Worm (Caenorhabditis elegans) whole organism, mixed stage, embryonic: ENCODE data around the gene C50F4.1.

ENCODE experiments used
- M03D4.4 ChIP-seq: sonication (generic microtip); optimal IDR thresholded peaks from 2 replicates; lab custom pipeline; 2017; ENCODE audit warnings: mild to moderate bottlenecking, missing genetic modification characterization, missing compliant biosample characterization
- bed-3 ChIP-seq: fragments of 200-800 bp; sonication (Bioruptor generic); optimal IDR thresholded peaks from 3 replicates; lab custom pipeline; 2018; ENCODE audit warnings: mild to moderate bottlenecking, missing genetic modification characterization, moderate library complexity, missing compliant biosample characterization
- blmp-1 ChIP-seq: fragments of 150-350 bp; optimal IDR thresholded peaks from 2 replicates; lab custom pipeline; 2014; ENCODE audit warnings: missing biosample characterization, missing genetic modification characterization
- ceh-39 ChIP-seq: fragments of 150-350 bp; optimal IDR thresholded peaks from 2 replicates; lab custom pipeline; 2014; ENCODE audit warnings: missing biosample characterization, missing genetic modification characterization
- ceh-43 ChIP-seq: fragments of 200-800 bp; sonication (Bioruptor generic); optimal IDR thresholded peaks from 2 replicates; lab custom pipeline; 2018; ENCODE audit warnings: mild to moderate bottlenecking, missing genetic modification characterization, moderate library complexity, missing compliant biosample characterization
- ceh-83 ChIP-seq: fragments of 200-800 bp; sonication (Bioruptor generic); optimal IDR thresholded peaks from 2 replicates; lab custom pipeline; 2018; ENCODE audit warnings: mild to moderate bottlenecking, missing genetic modification characterization, missing compliant biosample characterization
- ces-1 ChIP-seq: fragments of 150-350 bp; optimal IDR thresholded peaks from 2 replicates; lab custom pipeline; 2014; ENCODE audit warnings: missing biosample characterization, missing genetic modification reagents, missing genetic modification characterization
- cnd-1 ChIP-seq: fragments of 200-800 bp; sonication (Bioruptor generic); optimal IDR thresholded peaks from 2 replicates; lab custom pipeline; 2018; ENCODE audit warnings: mild to moderate bottlenecking, missing genetic modification characterization, missing compliant biosample characterization
- drap-1 ChIP-seq: fragments of 200-800 bp; sonication (Bioruptor generic); optimal IDR thresholded peaks from 3 replicates; lab custom pipeline; 2018; ENCODE audit warnings: mild to moderate bottlenecking, missing genetic modification characterization, missing compliant biosample characterization
- elt-1 ChIP-seq: sonication (generic microtip); optimal IDR thresholded peaks from 2 replicates; lab custom pipeline; 2017; ENCODE audit warnings: missing genetic modification characterization, mild to moderate bottlenecking, missing compliant biosample characterization, antibody characterized with exemption, moderate library complexity, borderline replicate concordance; ENCODE audit not compliant: insufficient read depth
- elt-3 ChIP-seq: fragments of 150-350 bp; optimal IDR thresholded peaks from 2 replicates; lab custom pipeline; 2014; ENCODE audit warnings: missing biosample characterization, missing genetic modification characterization
- flh-1 ChIP-seq: fragments of 200-800 bp; sonication (Bioruptor generic); optimal IDR thresholded peaks from 2 replicates; lab custom pipeline; 2018; ENCODE audit warnings: mild to moderate bottlenecking, missing genetic modification characterization, moderate library complexity, missing compliant biosample characterization
- ham-2 ChIP-seq: fragments of 200-800 bp; sonication (Bioruptor generic); optimal IDR thresholded peaks from 2 replicates; lab custom pipeline; 2018; ENCODE audit warnings: mild to moderate bottlenecking, missing genetic modification characterization, missing compliant biosample characterization
- hlh-1 ChIP-seq: fragments of 150-350 bp; optimal IDR thresholded peaks from 2 replicates; lab custom pipeline; 2014; ENCODE audit warnings: missing biosample characterization, missing genetic modification reagents, missing genetic modification characterization
- lin-13 ChIP-seq: fragments of 150-350 bp; optimal IDR thresholded peaks from 2 replicates; lab custom pipeline; 2014; ENCODE audit warnings: missing biosample characterization, missing genetic modification characterization
- lin-32 ChIP-seq: fragments of 200-800 bp; sonication (Bioruptor generic); optimal IDR thresholded peaks from 2 replicates; lab custom pipeline; 2018; ENCODE audit warnings: mild to moderate bottlenecking, missing genetic modification characterization, missing compliant biosample characterization
- lsy-2 ChIP-seq: fragments of 150-350 bp; optimal IDR thresholded peaks from 2 replicates; lab custom pipeline; 2014; ENCODE audit warnings: missing biosample characterization, missing genetic modification characterization
- mab-5 ChIP-seq: fragments of 150-350 bp; optimal IDR thresholded peaks from 2 replicates; lab custom pipeline; 2014; ENCODE audit warnings: missing biosample characterization, missing genetic modification characterization
- mep-1 ChIP-seq: fragments of 150-350 bp; optimal IDR thresholded peaks from 2 replicates; lab custom pipeline; 2017; ENCODE audit warnings: missing biosample characterization, missing genetic modification reagents, missing genetic modification characterization, inconsistent platforms
- mls-2 ChIP-seq: sonication (generic microtip); optimal IDR thresholded peaks from 2 replicates; lab custom pipeline; 2016; ENCODE audit warnings: mild to moderate bottlenecking, missing genetic modification characterization, moderate library complexity, missing compliant biosample characterization
- nhr-12 ChIP-seq: fragments of 150-350 bp; optimal IDR thresholded peaks from 2 replicates; lab custom pipeline; 2014; ENCODE audit warnings: missing biosample characterization, missing genetic modification characterization
- nhr-2 ChIP-seq: fragments of 150-350 bp; optimal IDR thresholded peaks from 2 replicates; lab custom pipeline; 2014; ENCODE audit warnings: missing biosample characterization, missing genetic modification characterization
- nhr-237 ChIP-seq: fragments of 150-350 bp; optimal IDR thresholded peaks from 2 replicates; lab custom pipeline; 2014; ENCODE audit warnings: missing biosample characterization, missing genetic modification characterization
- nhr-28 ChIP-seq: fragments of 150-350 bp; optimal IDR thresholded peaks from 2 replicates; lab custom pipeline; 2014; ENCODE audit warnings: missing biosample characterization, missing genetic modification characterization
- nhr-76 ChIP-seq: sonication (generic microtip); optimal IDR thresholded peaks from 2 replicates; lab custom pipeline; 2017; ENCODE audit warnings: missing biosample characterization, missing genetic modification characterization
- pha-4 ChIP-seq: fragments of 150-350 bp; optimal IDR thresholded peaks from 2 replicates; lab custom pipeline; 2018; ENCODE audit warnings: missing biosample characterization, missing genetic modification reagents, missing genetic modification characterization
- sem-2 ChIP-seq: fragments of 200-800 bp; sonication (Bioruptor generic); optimal IDR thresholded peaks from 2 replicates; lab custom pipeline; 2018; ENCODE audit warnings: mild to moderate bottlenecking, missing genetic modification characterization, missing compliant biosample characterization
- snpc-4 ChIP-seq: fragments of 150-350 bp; optimal IDR thresholded peaks from 2 replicates; lab custom pipeline; 2014; ENCODE audit warnings: missing biosample characterization, missing genetic modification characterization
- sptf-1 ChIP-seq: sonication (generic microtip); optimal IDR thresholded peaks from 2 replicates; lab custom pipeline; 2017; ENCODE audit warnings: mild to moderate bottlenecking, missing genetic modification characterization, moderate library complexity, missing compliant biosample characterization
- tbx-8 ChIP-seq: fragments of 200-800 bp; sonication (Bioruptor generic); optimal IDR thresholded peaks from 2 replicates; lab custom pipeline; 2018; ENCODE audit warnings: mild to moderate bottlenecking, missing genetic modification characterization, moderate library complexity, missing compliant biosample characterization
- unc-120 ChIP-seq: sonication (generic microtip); optimal IDR thresholded peaks from 2 replicates; lab custom pipeline; 2017; ENCODE audit warnings: missing genetic modification characterization, missing compliant biosample characterization; ENCODE audit not compliant: poor library complexity, severe bottlenecking
- unc-39 ChIP-seq: fragments of 150-350 bp; optimal IDR thresholded peaks from 2 replicates; lab custom pipeline; 2014; ENCODE audit warnings: missing biosample characterization, missing genetic modification characterization
- unc-62 ChIP-seq: fragments of 150-350 bp; optimal IDR thresholded peaks from 2 replicates; lab custom pipeline; 2014; ENCODE audit warnings: missing biosample characterization, missing genetic modification reagents, missing genetic modification characterization
- zip-8 ChIP-seq: fragments of 150-350 bp; optimal IDR thresholded peaks from 2 replicates; lab custom pipeline; 2014; ENCODE audit warnings: missing biosample characterization, missing genetic modification characterization
- ztf-11 ChIP-seq: fragments of 150-350 bp; optimal IDR thresholded peaks from 2 replicates; lab custom pipeline; 2014; ENCODE audit warnings: missing biosample characterization, missing genetic modification characterization

The C50F4.1 gene

ce11 chrV:9536505-9536904 lies 9.9 kb downstream of the C50F4.1 start, which contains the start of gene C50F4.4:
Gene C50F4.4, plus strand, starts transcription at chrV:9536771.
- TF ChIP-seq unc-62 (GFP tag; lab: Kevin White, UChicago) (no peak), blmp-1 (no peak), ham-2 (GFP tag; lab: Kevin White, UChicago) (no peak), bed-3 (GFP tag; lab: Kevin White, UChicago) (no peak), unc-120 (tag; lab: Kevin White, UChicago) (peak; percentile 34)

DNA sequence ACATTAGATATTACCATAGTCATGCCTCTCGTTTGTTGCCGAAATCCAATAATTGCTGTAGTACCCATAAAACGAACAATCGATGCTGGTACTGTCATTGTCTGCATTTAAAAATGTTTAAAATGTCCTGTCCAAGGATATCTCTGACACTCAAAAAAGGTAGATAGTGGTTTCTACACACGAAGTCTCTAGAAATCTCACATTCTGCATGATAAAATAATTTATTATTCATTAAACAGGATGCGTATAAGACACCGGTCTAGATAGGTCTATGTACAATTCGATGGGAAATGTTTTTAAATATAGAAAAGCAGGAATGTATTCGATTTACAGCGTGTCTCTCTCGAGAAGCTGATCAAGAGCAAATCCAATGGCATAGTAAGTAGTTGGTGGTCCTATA lies 13.0 kb downstream of the C50F4.1 start, which contains the start of gene C50F4.12:
TSS of gene C50F4.12 (minus strand) at position 101 of the 400 bp plus-strand sequence.
- TF ChIP-seq ceh-83 (GFP tag; lab: Kevin White, UChicago) (no peak), ceh-43 (GFP tag; lab: Kevin White, UChicago) (no peak), nhr-237 (tag; lab: Kevin White, UChicago) (no peak), ces-1 (GFP tag; lab: Kevin White, UChicago) (no peak), elt-1 (tag; lab: Kevin White, UChicago) (no peak), lin-13 (tag; lab: Kevin White, UChicago) (no peak), lin-32 (no peak), drap-1 (GFP tag; lab: Kevin White, UChicago) (no peak), nhr-76 (tag; lab: Kevin White, UChicago) (no peak), nhr-2 (tag; lab: Kevin White, UChicago) (no peak), pha-4 (tag; lab: Kevin White, UChicago) (no peak), unc-120 (tag; lab: Kevin White, UChicago) (no peak), nhr-12 (tag; lab: Kevin White, UChicago) (no peak)

- TF ChIP-seq lin-13 (tag; lab: Kevin White, UChicago): no peak
- TF ChIP-seq ceh-43 (GFP tag; lab: Kevin White, UChicago): no peak
- TF ChIP-seq nhr-76 (tag; lab: Kevin White, UChicago): no peak
These were observed 14.9 kb downstream of the C50F4.1 start, which contains the start of gene C50F4.16 for ce11 chrV:9541506-9541905. Gene C50F4.16, minus strand, starts transcription at chrV:9541606.

DNA sequence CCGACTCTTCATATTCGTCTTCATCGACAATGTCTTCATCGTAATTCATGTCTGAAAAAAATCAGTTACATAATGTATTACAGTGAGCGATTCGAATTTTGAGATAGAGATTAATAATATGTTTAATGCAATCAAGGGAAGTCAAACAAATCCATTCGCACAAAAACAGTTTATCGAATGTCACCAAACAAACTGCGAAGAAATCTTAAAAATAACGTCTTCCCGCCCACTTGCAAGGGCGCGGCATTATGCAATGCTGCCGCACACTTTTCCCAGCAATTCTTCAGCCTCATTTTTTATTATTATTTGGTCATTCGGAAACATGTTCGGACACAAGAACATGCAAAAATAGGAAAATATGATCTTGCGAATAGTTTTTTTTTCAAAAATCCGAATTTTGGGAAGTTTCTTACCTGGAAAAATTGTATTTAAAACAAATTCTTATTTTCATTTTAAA lies 17.6 kb downstream of the C50F4.1 start, which contains the start of gene mdf-1:
TSS of gene mdf-1 (minus strand) at position 51 of the 457 bp plus-strand sequence.
- TF ChIP-seq ceh-83 (GFP tag; lab: Kevin White, UChicago): no peak
- no peak for TF ChIP-seq blmp-1
- no peak for TF ChIP-seq tbx-8 (GFP tag; lab: Kevin White, UChicago)
- TF ChIP-seq ceh-39 (tag; lab: Kevin White, UChicago): peak; percentile 29
- no peak for TF ChIP-seq lin-32
- no peak for TF ChIP-seq ham-2 (GFP tag; lab: Kevin White, UChicago)
- no peak for TF ChIP-seq elt-3 (tag; lab: Kevin White, UChicago)
- TF ChIP-seq elt-1 (tag; lab: Kevin White, UChicago): peak; percentile 10
- TF ChIP-seq unc-39 (tag; lab: Kevin White, UChicago): no peak
- no peak for TF ChIP-seq mab-5 (tag; lab: Kevin White, UChicago)
- TF ChIP-seq zip-8 (tag; lab: Kevin White, UChicago): no peak
- peak; percentile 35 for TF ChIP-seq mls-2 (tag; lab: Kevin White, UChicago)
- no peak for TF ChIP-seq nhr-76 (tag; lab: Kevin White, UChicago)
- no peak for TF ChIP-seq snpc-4 (tag; lab: Kevin White, UChicago)
- TF ChIP-seq ceh-43 (GFP tag; lab: Kevin White, UChicago): peak; percentile 16
- TF ChIP-seq hlh-1 (tag; lab: Kevin White, UChicago): peak; percentile 44
- TF ChIP-seq nhr-2 (tag; lab: Kevin White, UChicago): no peak
- TF ChIP-seq cnd-1 (tag; lab: Kevin White, UChicago): peak; percentile 12
- no peak for TF ChIP-seq unc-120 (tag; lab: Kevin White, UChicago)
- TF ChIP-seq unc-62 (GFP tag; lab: Kevin White, UChicago): peak; percentile 23
- peak; percentile 49 for TF ChIP-seq ces-1 (GFP tag; lab: Kevin White, UChicago)
- TF ChIP-seq lsy-2: peak; percentile 61
- TF ChIP-seq ztf-11 (tag; lab: Kevin White, UChicago): no peak
- TF ChIP-seq sptf-1 (tag; lab: Kevin White, UChicago): peak; percentile 70
- no peak for TF ChIP-seq flh-1 (GFP tag; lab: Kevin White, UChicago)
- peak; percentile 57 for TF ChIP-seq pha-4 (tag; lab: Kevin White, UChicago)
- peak; percentile 71 for TF ChIP-seq lin-13 (tag; lab: Kevin White, UChicago)
- peak; percentile 83 for TF ChIP-seq mep-1 (tag; lab: Kevin White, UChicago)
- no peak for TF ChIP-seq bed-3 (GFP tag; lab: Kevin White, UChicago)
- TF ChIP-seq drap-1 (GFP tag; lab: Kevin White, UChicago): no peak
- TF ChIP-seq sem-2 (GFP tag; lab: Kevin White, UChicago): no peak
- peak; percentile 54 for TF ChIP-seq M03D4.4 (tag; lab: Kevin White, UChicago)
- no peak for TF ChIP-seq nhr-12 (tag; lab: Kevin White, UChicago)
- TF ChIP-seq nhr-237 (tag; lab: Kevin White, UChicago): peak; percentile 71
- no peak for TF ChIP-seq nhr-28
